Fruit fly (Drosophila melanogaster) whole organism: Measurements from ENCODE around the gene Thor.

Experiments
- CG8478 ChIP-seq: fragments of >200 bp; optimal IDR thresholded peaks from 2 replicates; lab custom pipeline; 2018; ENCODE audit warnings: inconsistent platforms
- EcR ChIP-seq, 2 experiments: fragments of >200 bp; optimal IDR thresholded peaks; 2 replicates each; lab custom pipeline; 2017; ENCODE audit warnings: missing biosample characterization in 2 of 2, missing genetic modification characterization in 2 of 2, missing genetic modification reagents in 2 of 2
- usp ChIP-seq: fragments of >200 bp; optimal IDR thresholded peaks from 2 replicates; lab custom pipeline; 2017; ENCODE audit warnings: missing biosample characterization, missing genetic modification characterization, mixed read lengths

- TF ChIP-seq usp (no peak), EcR (GFP tag; optimal IDR thresholded peaks at IDR 0.05; lab: Kevin White, UChicago) (no peak), CG8478 (lab: Kevin White, UChicago) (no peak)
Observed at dm6 chr2L:3504851-3505250, 26.6 kb downstream of the Thor start.
